Fruit fly (Drosophila melanogaster) whole organism, embryonic: ENCODE data around the gene CG14174.

Experiments
- B-H2 ChIP-seq: fragments of 200-800 bp; sonication (Bioruptor generic); optimal IDR thresholded peaks from 2 replicates; lab custom pipeline; 2018; ENCODE audit warnings: missing biosample characterization, mild to moderate bottlenecking, missing genetic modification characterization
- CG10209 ChIP-seq: fragments of 200-800 bp; sonication (Bioruptor generic); optimal IDR thresholded peaks from 3 replicates; lab custom pipeline; 2017; ENCODE audit warnings: missing biosample characterization, mild to moderate bottlenecking, missing genetic modification characterization, missing genetic modification reagents
- CG12769 ChIP-seq: fragments of 200-800 bp; sonication (Bioruptor generic); optimal IDR thresholded peaks from 2 replicates; lab custom pipeline; 2019; ENCODE audit warnings: missing biosample characterization, mild to moderate bottlenecking, missing genetic modification characterization, moderate library complexity
- CG14667 ChIP-seq: fragments of 200-800 bp; sonication (Bioruptor generic); IDR thresholded peaks from 2 replicates; pipeline ENCODE4 v1.3.6; 2022; ENCODE audit warnings: missing biosample characterization, missing genetic modification characterization
- CG14860 ChIP-seq: fragments of 200-800 bp; sonication (Bioruptor generic); IDR thresholded peaks from 3 replicates; pipeline ENCODE4 v1.3.6; 2022; ENCODE audit warnings: missing biosample characterization, missing genetic modification characterization; ENCODE audit not compliant: partially characterized antibody
- CG15073 ChIP-seq: fragments of 200-800 bp; sonication (Bioruptor generic); optimal IDR thresholded peaks from 2 replicates; lab custom pipeline; 2016; ENCODE audit warnings: missing biosample characterization, missing genetic modification characterization
- CG15696 ChIP-seq: fragments of 200-800 bp; sonication (Bioruptor generic); optimal IDR thresholded peaks from 2 replicates; lab custom pipeline; 2019; ENCODE audit warnings: missing biosample characterization, mild to moderate bottlenecking, missing genetic modification characterization, moderate library complexity
- CG17829 ChIP-seq: fragments of 200-800 bp; optimal IDR thresholded peaks from 2 replicates; lab custom pipeline; 2019; ENCODE audit warnings: missing biosample characterization, mild to moderate bottlenecking, missing genetic modification characterization, moderate library complexity
- CG2120 ChIP-seq: fragments of 200-800 bp; sonication (Bioruptor generic); optimal IDR thresholded peaks from 3 replicates; lab custom pipeline; 2016; ENCODE audit warnings: missing biosample characterization, missing genetic modification characterization
- CG2678 ChIP-seq: fragments of 200-800 bp; sonication (Bioruptor generic); optimal IDR thresholded peaks from 3 replicates; lab custom pipeline; 2019; ENCODE audit warnings: missing biosample characterization, mild to moderate bottlenecking, missing genetic modification characterization, moderate library complexity
- CG34422 ChIP-seq: fragments of 200-800 bp; sonication (Bioruptor generic); IDR thresholded peaks from 3 replicates; pipeline ENCODE4 v1.3.6; 2022; ENCODE audit warnings: missing biosample characterization, missing genetic modification characterization
- CG3726 ChIP-seq: fragments of 200-800 bp; sonication (Bioruptor generic); IDR thresholded peaks from 3 replicates; pipeline ENCODE4, ENCODE4 v1.3.6; 2022; ENCODE audit warnings: missing biosample characterization, missing genetic modification characterization
- CG3847 ChIP-seq: fragments of 200-800 bp; sonication (Bioruptor generic); IDR thresholded peaks from 2 replicates; pipeline ENCODE4 v1.3.6; 2022; ENCODE audit warnings: missing biosample characterization, missing genetic modification characterization
- CG4854 ChIP-seq: fragments of 200-800 bp; sonication (Bioruptor generic); optimal IDR thresholded peaks from 2 replicates; lab custom pipeline; 2016; ENCODE audit warnings: missing biosample characterization, missing genetic modification characterization, inconsistent platforms
- CG5953 ChIP-seq: fragments of 200-800 bp; sonication (Bioruptor generic); IDR thresholded peaks from 2 replicates; pipeline ENCODE4 v1.3.6; 2022; ENCODE audit warnings: missing biosample characterization, missing genetic modification characterization
- CG6689 ChIP-seq: fragments of 200-800 bp; sonication (Bioruptor generic); IDR thresholded peaks from 2 replicates; pipeline ENCODE4 v1.3.6; 2022; ENCODE audit warnings: missing biosample characterization, missing genetic modification characterization
- CG8089 ChIP-seq: fragments of 200-800 bp; sonication (Bioruptor generic); optimal IDR thresholded peaks from 3 replicates; lab custom pipeline; 2016; ENCODE audit warnings: missing biosample characterization, missing genetic modification characterization
- CG8765 ChIP-seq: fragments of 200-800 bp; sonication (Bioruptor generic); IDR thresholded peaks from 2 replicates; pipeline ENCODE4 v1.3.6; 2022; ENCODE audit warnings: missing biosample characterization, missing genetic modification characterization
- Eip74EF ChIP-seq, 2 experiments: fragments of 200-800 bp in 1 of 2; fragments of >200 bp in 1 of 2; sonication (Bioruptor generic) in 1 of 2; optimal IDR thresholded peaks; 2 replicates each; lab custom pipeline; 2017 to 2019; ENCODE audit warnings: missing biosample characterization in 2 of 2, missing genetic modification characterization in 2 of 2, mild to moderate bottlenecking in 1 of 2, moderate library complexity in 1 of 2
- HLH3B ChIP-seq: fragments of 200-800 bp; sonication (Bioruptor generic); IDR thresholded peaks from 2 replicates; pipeline ENCODE4 v1.3.6; 2022; ENCODE audit warnings: missing biosample characterization, missing genetic modification characterization
- HLHmδ ChIP-seq: fragments of 200-800 bp; sonication (Bioruptor generic); optimal IDR thresholded peaks from 2 replicates; lab custom pipeline; 2018; ENCODE audit warnings: missing biosample characterization, mild to moderate bottlenecking, missing genetic modification characterization, moderate library complexity
- Lpt ChIP-seq: fragments of >200 bp; optimal IDR thresholded peaks from 2 replicates; lab custom pipeline; 2018; ENCODE audit warnings: missing biosample characterization, missing genetic modification characterization
- MBD-R2 ChIP-seq: fragments of 200-800 bp; sonication (Bioruptor generic); IDR thresholded peaks from 2 replicates; pipeline ENCODE4 v1.3.6; 2022; ENCODE audit warnings: missing biosample characterization, missing genetic modification characterization
- Opbp ChIP-seq: fragments of 200-800 bp; sonication (Bioruptor generic); IDR thresholded peaks from 3 replicates; pipeline ENCODE4 v1.3.6; 2022; ENCODE audit warnings: missing biosample characterization, missing genetic modification characterization; ENCODE audit not compliant: partially characterized antibody
- Optix ChIP-seq: fragments of 200-800 bp; sonication (Bioruptor generic); IDR thresholded peaks from 3 replicates; pipeline ENCODE4 v1.3.6; 2022; ENCODE audit warnings: missing biosample characterization, missing genetic modification characterization
- Scr ChIP-seq: fragments of 200-800 bp; sonication (Bioruptor generic); IDR thresholded peaks from 2 replicates; pipeline ENCODE4 v1.3.6; 2022; ENCODE audit warnings: missing biosample characterization, missing genetic modification characterization; ENCODE audit not compliant: partially characterized antibody
- Side ChIP-seq: fragments of 200-800 bp; sonication (Bioruptor generic); optimal IDR thresholded peaks from 2 replicates; lab custom pipeline; 2016; ENCODE audit warnings: missing biosample characterization, missing genetic modification characterization
- Sox102F ChIP-seq: fragments of 200-800 bp; sonication (Bioruptor generic); optimal IDR thresholded peaks from 2 replicates; lab custom pipeline; 2018; ENCODE audit warnings: missing biosample characterization, mild to moderate bottlenecking, missing genetic modification characterization, moderate library complexity
- bsh ChIP-seq, 2 experiments: fragments of 200-800 bp; sonication (Bioruptor generic); optimal IDR thresholded peaks; 2 replicates each; lab custom pipeline; 2017 to 2018; ENCODE audit warnings: mild to moderate bottlenecking in 2 of 2, missing biosample characterization in 2 of 2, missing genetic modification characterization in 2 of 2, moderate library complexity in 1 of 2
- caup ChIP-seq: fragments of 200-800 bp; sonication (Bioruptor generic); optimal IDR thresholded peaks from 3 replicates; lab custom pipeline; 2017; ENCODE audit warnings: missing biosample characterization, mild to moderate bottlenecking, missing genetic modification characterization, moderate library complexity; ENCODE audit not compliant: severe bottlenecking
- crp ChIP-seq, 2 experiments: fragments of 200-800 bp; sonication (Bioruptor generic); optimal IDR thresholded peaks; 2 replicates in 1 of 2; 3 replicates in 1 of 2; lab custom pipeline; 2017; ENCODE audit warnings: missing biosample characterization in 2 of 2, missing genetic modification characterization in 2 of 2, mild to moderate bottlenecking in 1 of 2, moderate library complexity in 1 of 2
- gcm2 ChIP-seq: fragments of 200-800 bp; sonication (Bioruptor generic); optimal IDR thresholded peaks from 2 replicates; lab custom pipeline; 2016; ENCODE audit warnings: missing biosample characterization, missing genetic modification characterization
- gem ChIP-seq: fragments of 200-800 bp; sonication (Bioruptor generic); optimal IDR thresholded peaks from 2 replicates; lab custom pipeline; 2019; ENCODE audit warnings: missing biosample characterization, mild to moderate bottlenecking, missing genetic modification characterization, moderate library complexity
- hkb ChIP-seq, 2 experiments: fragments of 200-800 bp in 1 of 2; fragments of >200 bp in 1 of 2; sonication (Bioruptor generic) in 1 of 2; IDR thresholded peaks in 1 of 2; optimal IDR thresholded peaks in 1 of 2; 2 replicates each; pipeline versions ENCODE4 v1.3.6 to Lab custom; 2017 to 2022; ENCODE audit warnings: missing biosample characterization in 1 of 2, missing genetic modification characterization in 1 of 2
- insv ChIP-seq, 2 experiments: fragments of 200-800 bp; sonication (Bioruptor generic); optimal IDR thresholded peaks; 3 replicates each; lab custom pipeline; 2016 to 2018; ENCODE audit warnings: missing biosample characterization in 2 of 2, missing genetic modification characterization in 2 of 2
- kay ChIP-seq: fragments of 200-800 bp; sonication (Bioruptor generic); optimal IDR thresholded peaks from 2 replicates; lab custom pipeline; 2016; ENCODE audit warnings: missing biosample characterization, missing genetic modification characterization
- ken ChIP-seq: fragments of 200-800 bp; sonication (Bioruptor generic); IDR thresholded peaks from 3 replicates; pipeline ENCODE4 v1.3.6; 2022; ENCODE audit warnings: missing biosample characterization, missing genetic modification characterization
- lola ChIP-seq, 3 experiments: fragments of >200 bp in 2 of 3; fragments of 200-800 bp in 1 of 3; sonication (Bioruptor generic) in 1 of 3; optimal IDR thresholded peaks; 2 replicates each; lab custom pipeline; 2017 to 2019; ENCODE audit warnings: missing biosample characterization in 3 of 3, missing genetic modification characterization in 3 of 3, mild to moderate bottlenecking in 1 of 3, moderate library complexity in 1 of 3
- pfk ChIP-seq: fragments of 200-800 bp; sonication (Bioruptor generic); optimal IDR thresholded peaks from 2 replicates; lab custom pipeline; 2018; ENCODE audit warnings: missing biosample characterization, mild to moderate bottlenecking, missing genetic modification characterization, moderate library complexity
- pum ChIP-seq: fragments of 200-800 bp; sonication (Bioruptor generic); optimal IDR thresholded peaks from 2 replicates; lab custom pipeline; 2016; ENCODE audit warnings: missing biosample characterization, missing genetic modification characterization
- sim ChIP-seq: fragments of 200-800 bp; sonication (Bioruptor generic); IDR thresholded peaks from 2 replicates; pipeline ENCODE4 v1.3.6; 2022; ENCODE audit warnings: missing biosample characterization, missing genetic modification characterization
- sna ChIP-seq: fragments of 200-800 bp; sonication (Bioruptor generic); IDR thresholded peaks from 2 replicates; pipeline ENCODE4 v1.3.6; 2022; ENCODE audit warnings: missing biosample characterization, missing genetic modification characterization; ENCODE audit not compliant: partially characterized antibody
- tup ChIP-seq: fragments of 200-800 bp; sonication (Bioruptor generic); optimal IDR thresholded peaks from 2 replicates; lab custom pipeline; 2016; ENCODE audit warnings: missing biosample characterization, mild to moderate bottlenecking, missing genetic modification characterization, moderate library complexity
- twi ChIP-seq: fragments of 200-800 bp; optimal IDR thresholded peaks from 2 replicates; lab custom pipeline; 2019; ENCODE audit warnings: missing biosample characterization, mild to moderate bottlenecking, missing genetic modification characterization, moderate library complexity
- zfh1 ChIP-seq: fragments of 200-800 bp; sonication (Bioruptor generic); IDR thresholded peaks from 3 replicates; pipeline ENCODE4 v1.3.6; 2022; ENCODE audit warnings: missing biosample characterization, missing genetic modification characterization
- zfh2 ChIP-seq: fragments of 200-800 bp; sonication (Bioruptor generic); optimal IDR thresholded peaks from 2 replicates; lab custom pipeline; 2016; ENCODE audit warnings: missing biosample characterization, missing genetic modification characterization

CG14174 gene

DNA sequence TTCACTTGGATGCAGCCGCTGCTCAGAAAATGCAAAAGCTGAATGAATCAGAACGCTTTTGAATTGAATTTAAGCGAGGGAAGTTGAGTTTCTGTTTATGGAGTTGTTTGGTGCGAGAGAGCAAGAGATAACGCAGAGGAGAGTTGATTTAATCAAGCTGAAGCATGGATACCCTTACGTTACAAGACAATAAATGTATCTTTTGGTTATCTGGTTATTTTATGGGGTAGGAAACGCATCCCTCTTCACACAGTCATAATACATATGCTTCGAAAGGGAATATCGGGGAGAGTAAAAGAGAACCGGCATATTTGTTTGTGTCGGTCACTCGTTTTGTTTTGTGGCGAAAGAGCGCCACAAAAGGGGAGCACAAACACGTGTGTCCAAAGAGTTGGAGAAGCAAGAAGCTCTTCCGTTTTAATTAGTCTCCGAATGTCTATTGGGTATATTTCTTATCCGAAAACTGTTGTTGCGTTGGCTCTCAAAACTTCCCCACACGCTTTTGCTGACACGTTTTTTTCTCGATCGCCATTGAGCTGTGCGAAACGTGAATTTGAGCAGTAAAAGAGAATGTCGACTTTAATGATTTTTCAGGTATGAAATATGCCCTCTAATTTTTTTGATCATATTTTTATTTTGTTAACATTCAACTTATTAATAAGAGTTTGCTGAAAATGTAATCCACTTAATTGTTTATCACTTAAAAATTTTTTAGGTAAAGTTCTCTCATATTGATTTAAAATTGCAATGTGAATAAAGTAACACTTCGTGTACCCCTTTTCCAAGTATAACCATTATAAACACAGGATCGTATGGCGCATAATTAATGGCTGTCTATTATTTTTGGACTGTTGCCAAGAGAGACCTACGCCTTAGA, 22.2 kb upstream of the CG14174 start, which contains the start of gene Prps (continued):
- peak in 1 of 2 experiments; percentile 80 for TF ChIP-seq Eip74EF (GFP tag; optimal IDR thresholded peaks at IDR 0.05; lab: Kevin White, UChicago)
- no peak for TF ChIP-seq pfk (GFP tag; lab: Kevin White, UChicago)
- peak; percentile 62 for TF ChIP-seq B-H2 (GFP tag; lab: Kevin White, UChicago)
- TF ChIP-seq CG12769 (tag; lab: Kevin White, UChicago): peak; percentile 87
- TF ChIP-seq CG6689: peak; percentile 37; the same call in 1 of the 2 replicates
- TF ChIP-seq CG2120 (GFP tag; lab: Kevin White, UChicago): peak; percentile 81
- peak; percentile 92 for TF ChIP-seq zfh1 (GFP tag; lab: Robert Waterston, UW)
- TF ChIP-seq gcm2 (GFP tag; lab: Kevin White, UChicago): peak; percentile 49
- TF ChIP-seq kay: peak; percentile 75
- TF ChIP-seq insv (GFP tag; optimal IDR thresholded peaks at IDR 0.05; lab: Kevin White, UChicago): no peak
- TF ChIP-seq hkb (optimal IDR thresholded peaks at IDR 0.05; lab: Kevin White, UChicago): no peak
- TF ChIP-seq hkb (GFP tag; IDR thresholded peaks at IDR 0.05; lab: Robert Waterston, UW): peak; percentile 85
- peak; percentile 58; the same call in 1 of the 2 replicates for TF ChIP-seq CG8765 (GFP tag; lab: Robert Waterston, UW)
- no peak for TF ChIP-seq Scr (GFP tag; lab: Robert Waterston, UW)
- TF ChIP-seq caup (GFP tag; lab: Kevin White, UChicago): peak; percentile 80
- TF ChIP-seq Lpt: no peak
- peak; percentile 87 for TF ChIP-seq CG34422 (GFP tag; lab: Robert Waterston, UW)
- TF ChIP-seq HLHmδ (GFP tag; lab: Kevin White, UChicago): no peak
- no peak for TF ChIP-seq CG15696 (tag; lab: Kevin White, UChicago)
- peak; percentile 87 for TF ChIP-seq HLH3B
- TF ChIP-seq CG3847 (GFP tag; lab: Robert Waterston, UW): peak; percentile 60
- peak; percentile 58 for TF ChIP-seq CG14667 (GFP tag; lab: Robert Waterston, UW)
- TF ChIP-seq Sox102F (GFP tag; lab: Kevin White, UChicago): peak; percentile 62
- TF ChIP-seq MBD-R2 (GFP tag; lab: Robert Waterston, UW): peak; percentile 51; the same call in 1 of the 2 replicates
- peak; percentile 75 for TF ChIP-seq CG17829 (tag; lab: Kevin White, UChicago)
- peak; percentile 59 for TF ChIP-seq CG8089
- TF ChIP-seq CG5953 (GFP tag; lab: Robert Waterston, UW): peak; percentile 61
- peak; percentile 72 for TF ChIP-seq pum
- TF ChIP-seq zfh2 (GFP tag; lab: Kevin White, UChicago): peak; percentile 51
- 0 out of 3 replicates have a peak, but pooled peaks have one; percentile 52 for TF ChIP-seq CG3726 (GFP tag; lab: Robert Waterston, UW)
- peak; percentile 19 for TF ChIP-seq twi (tag; lab: Kevin White, UChicago)
- peak; percentile 8 for TF ChIP-seq CG10209 (GFP tag; lab: Kevin White, UChicago)
- peak in 1 of 2 experiments; percentile 7 for TF ChIP-seq crp (GFP tag; optimal IDR thresholded peaks at IDR 0.05; lab: Kevin White, UChicago)
- peak; percentile 76 for TF ChIP-seq CG2678 (tag; lab: Kevin White, UChicago)
- no peak for TF ChIP-seq Opbp (GFP tag; lab: Robert Waterston, UW)
- TF ChIP-seq CG14860 (GFP tag; lab: Robert Waterston, UW): no peak
- no peak for TF ChIP-seq CG15073 (GFP tag; lab: Kevin White, UChicago)
- TF ChIP-seq Optix (GFP tag; lab: Robert Waterston, UW): peak; percentile 64
- TF ChIP-seq gem (tag; lab: Kevin White, UChicago): peak; percentile 74
- TF ChIP-seq bsh (GFP tag; optimal IDR thresholded peaks at IDR 0.05; lab: Kevin White, UChicago): peak; percentile 60 to 72
- TF ChIP-seq CG4854: peak; percentile 74
- peak in 1 of 3 experiments; percentile 27 for TF ChIP-seq lola (GFP tag; optimal IDR thresholded peaks at IDR 0.05; lab: Kevin White, UChicago)
- TF ChIP-seq sim (GFP tag; lab: Robert Waterston, UW): peak; percentile 67; the same call in 1 of the 2 replicates
- no peak for TF ChIP-seq tup (GFP tag; lab: Kevin White, UChicago)
- peak; percentile 79 for TF ChIP-seq Side (GFP tag; lab: Kevin White, UChicago)
- TF ChIP-seq ken (GFP tag; lab: Robert Waterston, UW): peak; percentile 83
- TF ChIP-seq sna (GFP tag; lab: Robert Waterston, UW): no peak
